Worm (Caenorhabditis elegans) whole organism, L4 larva: Measurements from ENCODE around the gene ceh-16.

Source experiments
- F26F4.8 ChIP-seq: fragments of 200-800 bp; sonication (Bioruptor generic); conservative IDR thresholded peaks from 2 replicates; pipeline ENCODE4 v1.3.6; 2022; ENCODE audit warnings: missing genetic modification characterization, missing compliant biosample characterization
- jun-1 ChIP-seq: fragments of 150-350 bp; optimal IDR thresholded peaks from 2 replicates; lab custom pipeline; 2014; ENCODE audit warnings: missing biosample characterization, missing genetic modification reagents, missing genetic modification characterization
- lin-13 ChIP-seq: fragments of 150-350 bp; optimal IDR thresholded peaks from 2 replicates; lab custom pipeline; 2014; ENCODE audit warnings: missing biosample characterization, missing genetic modification reagents, missing genetic modification characterization
- lin-15B ChIP-seq: fragments of 150-350 bp; sonication (generic microtip); optimal IDR thresholded peaks from 3 replicates; lab custom pipeline; 2014; ENCODE audit warnings: missing biosample characterization, missing genetic modification characterization
- mep-1 ChIP-seq: fragments of 150-350 bp; sonication (generic microtip); optimal IDR thresholded peaks from 3 replicates; lab custom pipeline; 2014; ENCODE audit warnings: missing biosample characterization, missing genetic modification characterization
- mxl-2 ChIP-seq: fragments of 200-800 bp; sonication (Bioruptor generic); conservative IDR thresholded peaks from 2 replicates; pipeline ENCODE4 v1.3.6; 2022; ENCODE audit warnings: missing genetic modification reagents, missing genetic modification characterization, missing compliant biosample characterization
- pha-4 ChIP-seq, 2 experiments: fragments of 150-350 bp in 1 of 2; fragments of 200-800 bp in 1 of 2; sonication (Bioruptor generic) in 1 of 2; IDR thresholded peaks in 1 of 2; optimal IDR thresholded peaks in 1 of 2; 2 replicates each; pipeline versions ENCODE4 v1.3.6 to Lab custom; 2014 to 2022; ENCODE audit warnings: missing genetic modification characterization in 2 of 2, missing genetic modification reagents in 2 of 2, missing biosample characterization in 1 of 2, missing compliant biosample characterization in 1 of 2

- TF ChIP-seq mep-1 = no peak
- no peak for TF ChIP-seq pha-4 (GFP tag; IDR thresholded peaks at IDR 0.05; lab: Robert Waterston, UW)
- no peak for TF ChIP-seq pha-4 (tag; optimal IDR thresholded peaks at IDR 0.05; lab: Kevin White, UChicago)
- TF ChIP-seq F26F4.8 (GFP tag; lab: Robert Waterston, UW) = no peak
- TF ChIP-seq mxl-2 (GFP tag; lab: Robert Waterston, UW) = no peak
- TF ChIP-seq jun-1 (tag; lab: Kevin White, UChicago) = no peak
- no peak for TF ChIP-seq lin-13
- TF ChIP-seq lin-15B (tag; lab: Kevin White, UChicago) = no peak
Observed at ce11 chrIII:8594088-8594487, 28.4 kb upstream of the ceh-16 start.
